Fruit fly (Drosophila melanogaster) whole organism, embryonic: Measurements from ENCODE around the gene CG42759.
A peak's percentile ranks its signal among the peaks of the same experiment; 100 is the strongest.

Source experiments
- Ada2b ChIP-seq: fragments of 200-800 bp; sonication (Bioruptor generic); IDR thresholded peaks from 2 replicates; pipeline ENCODE4 v1.3.6; 2022; ENCODE audit warnings: missing biosample characterization, missing genetic modification characterization
- Adf1 ChIP-seq: fragments of 200-800 bp; sonication (Bioruptor generic); IDR thresholded peaks from 2 replicates; pipeline ENCODE4 v1.3.6; 2022; ENCODE audit warnings: missing biosample characterization, missing genetic modification characterization
- Bdp1 ChIP-seq: fragments of 200-800 bp; sonication (Bioruptor generic); optimal IDR thresholded peaks from 3 replicates; lab custom pipeline; 2016; ENCODE audit warnings: missing biosample characterization, missing genetic modification characterization
- CG10267 ChIP-seq: fragments of 200-800 bp; sonication (Bioruptor generic); optimal IDR thresholded peaks from 2 replicates; lab custom pipeline; 2018; ENCODE audit warnings: missing biosample characterization, mild to moderate bottlenecking, missing genetic modification characterization, moderate library complexity
- CG10543 ChIP-seq: fragments of 200-800 bp; sonication (Bioruptor generic); optimal IDR thresholded peaks from 3 replicates; lab custom pipeline; 2017; ENCODE audit warnings: missing biosample characterization, mild to moderate bottlenecking, missing genetic modification characterization, moderate library complexity
- CG15479 ChIP-seq: fragments of 200-800 bp; sonication (Bioruptor generic); optimal IDR thresholded peaks from 3 replicates; lab custom pipeline; 2019; ENCODE audit warnings: missing biosample characterization, mild to moderate bottlenecking, missing genetic modification characterization, moderate library complexity
- CG2120 ChIP-seq: fragments of 200-800 bp; sonication (Bioruptor generic); optimal IDR thresholded peaks from 3 replicates; lab custom pipeline; 2016; ENCODE audit warnings: missing biosample characterization, missing genetic modification characterization
- CG2129 ChIP-seq: fragments of 200-800 bp; sonication (Bioruptor generic); IDR thresholded peaks from 2 replicates; pipeline ENCODE4 v1.3.6; 2022; ENCODE audit warnings: missing biosample characterization, missing genetic modification characterization; ENCODE audit not compliant: partially characterized antibody
- CG2678 ChIP-seq: fragments of 200-800 bp; sonication (Bioruptor generic); optimal IDR thresholded peaks from 3 replicates; lab custom pipeline; 2019; ENCODE audit warnings: missing biosample characterization, mild to moderate bottlenecking, missing genetic modification characterization, moderate library complexity
- CG34376 ChIP-seq: fragments of 200-800 bp; sonication (Bioruptor generic); optimal IDR thresholded peaks from 2 replicates; lab custom pipeline; 2018; ENCODE audit warnings: missing biosample characterization, mild to moderate bottlenecking, missing genetic modification characterization
- CG4424 ChIP-seq: fragments of 200-800 bp; sonication (Bioruptor generic); optimal IDR thresholded peaks from 3 replicates; lab custom pipeline; 2016; ENCODE audit warnings: missing biosample characterization, missing genetic modification characterization
- CG4707 ChIP-seq: fragments of 200-800 bp; sonication (Bioruptor generic); optimal IDR thresholded peaks from 2 replicates; lab custom pipeline; 2018; ENCODE audit warnings: missing biosample characterization, mild to moderate bottlenecking, missing genetic modification characterization, moderate library complexity
- CG6175 ChIP-seq: fragments of 200-800 bp; sonication (Bioruptor generic); IDR thresholded peaks from 3 replicates; pipeline ENCODE4 v1.3.6; 2022; ENCODE audit warnings: missing biosample characterization, missing genetic modification characterization
- CG6272 ChIP-seq: fragments of 200-800 bp; sonication (Bioruptor generic); IDR thresholded peaks from 2 replicates; pipeline ENCODE4 v1.3.6; 2022; ENCODE audit warnings: missing biosample characterization, missing genetic modification characterization
- Dbx ChIP-seq: fragments of 200-800 bp; sonication (Bioruptor generic); IDR thresholded peaks from 3 replicates; pipeline ENCODE4 v1.3.6; 2022; ENCODE audit warnings: missing biosample characterization, missing genetic modification characterization
- Deaf1 ChIP-seq: fragments of 200-800 bp; optimal IDR thresholded peaks from 3 replicates; lab custom pipeline; 2019; ENCODE audit warnings: missing biosample characterization, mild to moderate bottlenecking, missing genetic modification characterization, moderate library complexity
- Dfd ChIP-seq, 2 experiments: fragments of >200 bp; optimal IDR thresholded peaks; 2 replicates each; lab custom pipeline; 2017; ENCODE audit warnings: missing biosample characterization in 2 of 2, missing genetic modification characterization in 2 of 2
- Dll ChIP-seq: fragments of 200-800 bp; sonication (Bioruptor generic); IDR thresholded peaks from 4 replicates; pipeline ENCODE4 v1.3.6; 2022; ENCODE audit warnings: missing biosample characterization, missing genetic modification characterization; ENCODE audit not compliant: partially characterized antibody
- Drgx ChIP-seq: fragments of 200-800 bp; sonication (Bioruptor generic); IDR thresholded peaks from 2 replicates; pipeline ENCODE4 v1.3.6; 2022; ENCODE audit warnings: missing biosample characterization, missing genetic modification characterization
- E2f2 ChIP-seq: fragments of 200-800 bp; sonication (Bioruptor generic); IDR thresholded peaks from 2 replicates; pipeline ENCODE4 v1.3.6; 2022; ENCODE audit warnings: missing biosample characterization, missing genetic modification characterization
- HLHmδ ChIP-seq: fragments of 200-800 bp; sonication (Bioruptor generic); optimal IDR thresholded peaks from 2 replicates; lab custom pipeline; 2018; ENCODE audit warnings: missing biosample characterization, mild to moderate bottlenecking, missing genetic modification characterization, moderate library complexity
- Jarid2 ChIP-seq: fragments of 200-800 bp; sonication (Bioruptor generic); optimal IDR thresholded peaks from 3 replicates; lab custom pipeline; 2017; ENCODE audit warnings: mild to moderate bottlenecking, missing biosample characterization, missing genetic modification reagents, missing genetic modification characterization
- MBD-R2 ChIP-seq: fragments of 200-800 bp; sonication (Bioruptor generic); IDR thresholded peaks from 2 replicates; pipeline ENCODE4 v1.3.6; 2022; ENCODE audit warnings: missing biosample characterization, missing genetic modification characterization
- Med ChIP-seq: fragments of 200-800 bp; sonication (Bioruptor generic); peaks from one replicate; lab custom pipeline; 2016; ENCODE audit warnings: missing biosample characterization, missing genetic modification characterization, mild to moderate bottlenecking, inconsistent platforms, moderate library complexity
- Meics ChIP-seq: fragments of 200-800 bp; sonication (Bioruptor generic); optimal IDR thresholded peaks from 2 replicates; lab custom pipeline; 2017; ENCODE audit warnings: missing biosample characterization, mild to moderate bottlenecking, missing genetic modification characterization
- Pdp1 ChIP-seq, 2 experiments: fragments of 200-800 bp; sonication (Bioruptor generic); optimal IDR thresholded peaks; 3 replicates each; lab custom pipeline; 2016; ENCODE audit warnings: missing biosample characterization in 2 of 2, missing genetic modification characterization in 2 of 2, mild to moderate bottlenecking in 1 of 2, moderate library complexity in 1 of 2
- Ptx1 ChIP-seq: fragments of 200-800 bp; sonication (Bioruptor generic); IDR thresholded peaks from 2 replicates; pipeline ENCODE4 v1.3.6; 2022; ENCODE audit warnings: missing biosample characterization, missing genetic modification characterization
- Rfx ChIP-seq: fragments of 200-800 bp; sonication (Bioruptor generic); IDR thresholded peaks from 2 replicates; pipeline ENCODE4 v1.3.6; 2022; ENCODE audit warnings: missing biosample characterization, missing genetic modification characterization
- Trl ChIP-seq, 3 experiments: fragments of >200 bp in 2 of 3; fragments of 200-800 bp in 1 of 3; sonication (Bioruptor generic) in 1 of 3; optimal IDR thresholded peaks; 2 replicates in 1 of 3; 3 replicates in 2 of 3; lab custom pipeline; 2016 to 2017; ENCODE audit warnings: missing biosample characterization in 1 of 3, missing genetic modification characterization in 1 of 3
- amos ChIP-seq: fragments of 200-800 bp; sonication (Bioruptor generic); IDR thresholded peaks from 2 replicates; pipeline ENCODE4 v1.3.6; 2022; ENCODE audit warnings: missing biosample characterization, missing genetic modification characterization; ENCODE audit not compliant: partially characterized antibody
- ara ChIP-seq: fragments of 200-800 bp; sonication (Bioruptor generic); IDR thresholded peaks from 2 replicates; pipeline ENCODE4 v1.3.6; 2022; ENCODE audit warnings: missing biosample characterization, missing genetic modification characterization
- chinmo ChIP-seq: fragments of 200-800 bp; sonication (Bioruptor generic); IDR thresholded peaks from 4 replicates; pipeline ENCODE4 v1.3.6; 2022; ENCODE audit warnings: missing biosample characterization, missing genetic modification characterization; ENCODE audit not compliant: partially characterized antibody
- dm ChIP-seq: fragments of 200-800 bp; sonication (Bioruptor generic); optimal IDR thresholded peaks from 3 replicates; lab custom pipeline; 2016; ENCODE audit warnings: missing biosample characterization, missing genetic modification characterization
- dysf ChIP-seq: fragments of 200-800 bp; sonication (Bioruptor generic); IDR thresholded peaks from 3 replicates; pipeline ENCODE4 v1.3.6; 2022; ENCODE audit warnings: missing biosample characterization, missing genetic modification characterization
- ems ChIP-seq: fragments of 200-800 bp; sonication (Bioruptor generic); optimal IDR thresholded peaks from 3 replicates; lab custom pipeline; 2016; ENCODE audit warnings: missing biosample characterization, missing genetic modification characterization
- fd64A ChIP-seq: fragments of 200-800 bp; sonication (Bioruptor generic); optimal IDR thresholded peaks from 3 replicates; lab custom pipeline; 2018; ENCODE audit warnings: missing biosample characterization, mild to moderate bottlenecking, missing genetic modification characterization
- gcm ChIP-seq: fragments of 200-800 bp; sonication (Bioruptor generic); optimal IDR thresholded peaks from 2 replicates; lab custom pipeline; 2019; ENCODE audit warnings: missing biosample characterization, mild to moderate bottlenecking, missing genetic modification characterization, moderate library complexity
- klu ChIP-seq: fragments of 200-800 bp; sonication (Bioruptor generic); IDR thresholded peaks from 2 replicates; pipeline ENCODE4 v1.3.6; 2022; ENCODE audit warnings: missing biosample characterization, missing genetic modification characterization
- kni ChIP-seq: fragments of 200-800 bp; sonication (Bioruptor generic); optimal IDR thresholded peaks from 3 replicates; lab custom pipeline; 2017; ENCODE audit warnings: mild to moderate bottlenecking, missing biosample characterization, missing genetic modification reagents, missing genetic modification characterization
- nom ChIP-seq: fragments of 200-800 bp; sonication (Bioruptor generic); optimal IDR thresholded peaks from 2 replicates; lab custom pipeline; 2017; ENCODE audit warnings: missing biosample characterization, missing genetic modification characterization, mild to moderate bottlenecking, moderate library complexity, missing genetic modification reagents
- onecut ChIP-seq: fragments of 200-800 bp; sonication (Bioruptor generic); IDR thresholded peaks from 2 replicates; pipeline ENCODE4 v1.3.6; 2022; ENCODE audit warnings: missing biosample characterization, missing genetic modification characterization
- scrt ChIP-seq: fragments of 200-800 bp; sonication (Bioruptor generic); optimal IDR thresholded peaks from 2 replicates; lab custom pipeline; 2018; ENCODE audit warnings: missing biosample characterization, mild to moderate bottlenecking, missing genetic modification characterization, moderate library complexity
- sd ChIP-seq: fragments of 200-800 bp; sonication (Bioruptor generic); optimal IDR thresholded peaks from 3 replicates; lab custom pipeline; 2018; ENCODE audit warnings: missing biosample characterization, mild to moderate bottlenecking, missing genetic modification characterization, moderate library complexity
- slou ChIP-seq: fragments of 200-800 bp; sonication (Bioruptor generic); optimal IDR thresholded peaks from 3 replicates; lab custom pipeline; 2016; ENCODE audit warnings: missing biosample characterization, missing genetic modification characterization
- sqz ChIP-seq: fragments of 200-800 bp; sonication (Bioruptor generic); optimal IDR thresholded peaks from 3 replicates; lab custom pipeline; 2018; ENCODE audit warnings: missing biosample characterization, mild to moderate bottlenecking, missing genetic modification characterization
- trh ChIP-seq: fragments of 200-800 bp; sonication (Bioruptor generic); optimal IDR thresholded peaks from 2 replicates; lab custom pipeline; 2016; ENCODE audit warnings: missing biosample characterization, missing genetic modification characterization
- unc-4 ChIP-seq: fragments of 200-800 bp; sonication (Bioruptor generic); IDR thresholded peaks from 2 replicates; pipeline ENCODE4 v1.3.6; 2022; ENCODE audit warnings: missing biosample characterization, missing genetic modification characterization; ENCODE audit not compliant: partially characterized antibody
- zfh1 ChIP-seq: fragments of 200-800 bp; sonication (Bioruptor generic); IDR thresholded peaks from 3 replicates; pipeline ENCODE4 v1.3.6; 2022; ENCODE audit warnings: missing biosample characterization, missing genetic modification characterization

The CG42759 gene

DNA sequence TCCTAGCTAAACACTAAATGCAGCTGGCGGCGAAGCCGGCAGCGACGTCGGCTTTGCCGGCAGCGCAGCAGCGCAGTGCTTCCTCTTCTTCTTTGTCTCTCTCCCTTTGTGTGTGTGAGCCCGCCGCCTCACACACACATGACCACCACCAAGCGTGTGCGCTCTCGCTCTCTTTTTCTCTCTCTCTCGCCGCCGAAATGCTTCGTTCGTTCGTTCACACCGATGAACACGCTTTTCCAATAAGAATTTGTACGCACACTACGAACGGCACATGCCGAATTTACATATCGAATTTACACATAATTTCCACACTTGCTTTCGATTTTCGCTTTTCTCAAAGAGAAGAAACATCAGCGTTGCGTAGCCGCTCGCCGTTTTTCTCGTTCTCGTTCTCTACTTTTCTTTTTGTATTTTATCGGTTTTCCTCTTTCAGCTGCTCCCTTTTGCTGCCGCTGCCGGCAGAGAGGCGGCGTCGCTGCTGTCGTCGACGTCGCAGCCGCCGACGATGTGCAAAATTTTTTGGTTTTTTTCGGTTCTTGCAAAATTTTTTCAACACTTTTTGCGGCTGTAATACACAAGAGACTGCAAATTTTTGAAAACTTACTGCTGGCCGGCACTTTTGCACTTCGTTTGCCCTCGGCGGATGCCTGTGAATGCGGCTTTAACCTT is 33.5 kb upstream of the CG42759 start (continued):
- TF ChIP-seq Drgx (GFP tag; lab: Robert Waterston, UW) (peak; percentile 52; the same call in 1 of the 2 replicates), Deaf1 (tag; lab: Kevin White, UChicago) (peak; percentile 89), Ada2b (GFP tag; lab: Robert Waterston, UW) (0 out of 2 replicates have a peak, but pooled peaks have one; percentile 5), dm (peak; percentile 10), Jarid2 (no peak), scrt (peak; percentile 17), unc-4 (peak; percentile 45; the same call in 1 of the 2 replicates), MBD-R2 (GFP tag; lab: Robert Waterston, UW) (peak; percentile 26; the same call in 1 of the 2 replicates), E2f2 (GFP tag; lab: Robert Waterston, UW) (no peak), Trl (optimal IDR thresholded peaks at IDR 0.05; lab: Kevin White, UChicago) (peak; percentile 97 to 98), Trl (GFP tag; optimal IDR thresholded peaks at IDR 0.05; lab: Kevin White, UChicago) (peak; percentile 2), kni (GFP tag; lab: Kevin White, UChicago) (peak; percentile 9), nom (GFP tag; lab: Kevin White, UChicago) (peak; percentile 57), HLHmδ (GFP tag; lab: Kevin White, UChicago) (peak; percentile 0), dysf (GFP tag; lab: Robert Waterston, UW) (0 out of 3 replicates have a peak, but pooled peaks have one; percentile 14), Med (peak; percentile 82), fd64A (GFP tag; lab: Kevin White, UChicago) (no peak), chinmo (peak; percentile 80; the same call in 1 of the 4 replicates), CG34376 (GFP tag; lab: Kevin White, UChicago) (peak; percentile 22), sd (tag; lab: Kevin White, UChicago) (peak; percentile 89), CG15479 (GFP tag; lab: Kevin White, UChicago) (peak; percentile 26), ems (GFP tag; lab: Kevin White, UChicago) (no peak), Dbx (peak; percentile 54; the same call in 2 of the 3 replicates), onecut (GFP tag; lab: Robert Waterston, UW) (peak; percentile 56; the same call in 1 of the 2 replicates), Adf1 (GFP tag; lab: Robert Waterston, UW) (peak; percentile 100), Rfx (GFP tag; lab: Robert Waterston, UW) (peak; percentile 52; the same call in 1 of the 2 replicates), Pdp1 (GFP tag; optimal IDR thresholded peaks at IDR 0.05; lab: Kevin White, UChicago) (peak in 1 of 2 experiments; percentile 43), Dll (GFP tag; lab: Robert Waterston, UW) (peak; percentile 53; the same call in 2 of the 4 replicates), sqz (GFP tag; lab: Kevin White, UChicago) (peak; percentile 78), slou (GFP tag; lab: Kevin White, UChicago) (no peak), ara (0 out of 2 replicates have a peak, but pooled peaks have one; percentile 17), amos (GFP tag; lab: Robert Waterston, UW) (peak; percentile 19; the same call in 1 of the 2 replicates), CG10267 (tag; lab: Kevin White, UChicago) (no peak), Ptx1 (GFP tag; lab: Robert Waterston, UW) (peak; percentile 16; the same call in 1 of the 2 replicates), CG2678 (tag; lab: Kevin White, UChicago) (peak; percentile 14), gcm (GFP tag; lab: Kevin White, UChicago) (peak; percentile 32)

DNA sequence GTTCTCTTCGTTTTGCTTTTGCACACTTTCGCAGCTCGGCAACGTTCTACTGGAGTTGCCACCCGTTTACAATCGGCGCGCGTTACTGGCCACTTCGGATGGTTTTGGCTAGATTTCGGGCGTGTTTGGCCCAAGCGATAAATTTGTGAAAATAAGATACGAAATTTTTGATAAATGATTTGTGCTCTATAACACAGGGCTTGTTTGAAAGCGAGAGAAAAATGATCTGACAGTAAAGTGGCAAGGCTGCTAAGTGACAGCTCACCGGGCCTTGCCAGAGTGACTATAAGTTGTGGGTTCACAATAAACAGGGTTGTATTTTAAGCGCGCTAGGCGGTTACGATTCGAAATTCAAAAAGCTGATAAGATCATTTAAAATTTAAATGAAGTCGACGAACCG is 32.9 kb upstream of the CG42759 start, which contains the start of gene Fmr1:
TSS of gene Fmr1 (minus strand) at position 184 of the 400 bp plus-strand sequence.
- TF ChIP-seq Meics = peak; percentile 25
- peak; percentile 22 for TF ChIP-seq CG4424 (GFP tag; lab: Kevin White, UChicago)
- TF ChIP-seq CG34376 (GFP tag; lab: Kevin White, UChicago) = no peak
- no peak for TF ChIP-seq trh (GFP tag; lab: Kevin White, UChicago)
- no peak for TF ChIP-seq CG6175 (GFP tag; lab: Robert Waterston, UW)
- TF ChIP-seq Bdp1 (GFP tag; lab: Kevin White, UChicago) = peak; percentile 68
- 0 out of 2 replicates have a peak, but pooled peaks have one; percentile 28 for TF ChIP-seq klu (GFP tag; lab: Robert Waterston, UW)
- peak; percentile 44 for TF ChIP-seq CG10543 (GFP tag; lab: Kevin White, UChicago)
- peak; percentile 40; the same call in 1 of the 2 replicates for TF ChIP-seq CG6272
- TF ChIP-seq Dfd (GFP tag; optimal IDR thresholded peaks at IDR 0.05; lab: Kevin White, UChicago) = no peak
- TF ChIP-seq CG2120 (GFP tag; lab: Kevin White, UChicago) = peak; percentile 72
- TF ChIP-seq CG4707 (GFP tag; lab: Kevin White, UChicago) = no peak
- peak; percentile 31; the same call in 1 of the 3 replicates for TF ChIP-seq zfh1 (GFP tag; lab: Robert Waterston, UW)
- TF ChIP-seq CG2129 (GFP tag; lab: Robert Waterston, UW) = no peak
